Worm (Caenorhabditis elegans) whole organism, midembryonic: Measurements from ENCODE around the gene T24E12.10.

Source experiments
- T22C8.4 ChIP-seq: fragments of 200-800 bp; sonication (Bioruptor generic); IDR thresholded peaks from 2 replicates; pipeline ENCODE4 v1.3.6; 2022; ENCODE audit warnings: missing genetic modification characterization, missing compliant biosample characterization
- flt-1 ChIP-seq: fragments of 200-800 bp; sonication (Bioruptor generic); IDR thresholded peaks from 2 replicates; pipeline ENCODE4 v1.3.6; 2022; ENCODE audit warnings: missing genetic modification characterization, missing compliant biosample characterization
- med-1 ChIP-seq: sonication (generic microtip); optimal IDR thresholded peaks from 2 replicates; lab custom pipeline; 2017; ENCODE audit warnings: missing genetic modification characterization, mild to moderate bottlenecking, missing compliant biosample characterization, antibody characterized with exemption, missing genetic modification reagents; ENCODE audit not compliant: insufficient read depth
- ref-1 ChIP-seq: fragments of 200-800 bp; sonication (Bioruptor generic); conservative IDR thresholded peaks from 2 replicates; pipeline ENCODE4 v1.3.6; 2022; ENCODE audit warnings: missing genetic modification reagents, missing genetic modification characterization, missing compliant biosample characterization
- tab-1 ChIP-seq: fragments of 200-800 bp; sonication (Bioruptor generic); IDR thresholded peaks from 2 replicates; pipeline ENCODE4 v1.3.6; 2022; ENCODE audit warnings: missing genetic modification characterization, missing compliant biosample characterization
- ztf-23 ChIP-seq: fragments of 200-800 bp; sonication (Bioruptor generic); IDR thresholded peaks from 2 replicates; pipeline ENCODE4 v1.3.6; 2022; ENCODE audit warnings: missing genetic modification reagents, missing genetic modification characterization, missing compliant biosample characterization
- ztf-29 ChIP-seq: fragments of 200-800 bp; sonication (Bioruptor generic); IDR thresholded peaks from 2 replicates; pipeline ENCODE4 v1.3.6; 2022; ENCODE audit warnings: missing genetic modification reagents, missing genetic modification characterization, missing compliant biosample characterization

DNA sequence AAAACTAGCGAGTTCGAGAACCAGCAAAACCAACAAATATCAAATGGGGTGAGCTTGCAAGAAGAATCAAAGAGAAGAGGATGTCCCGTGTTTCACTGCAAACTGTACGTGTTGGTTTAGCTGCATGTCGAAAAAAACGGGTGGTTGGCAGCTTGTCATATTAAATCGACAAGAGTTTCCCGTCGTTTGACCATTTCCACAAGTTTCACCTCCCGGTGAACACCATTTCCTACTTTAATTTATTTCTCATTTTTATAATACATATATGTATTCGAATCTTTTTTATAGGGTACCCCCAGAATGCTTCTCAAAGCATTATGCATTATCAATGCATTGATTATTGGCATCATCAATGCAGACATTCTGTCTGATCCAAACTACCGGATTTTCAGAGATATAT is 22.3 kb upstream of the T24E12.10 start, which contains the start of gene Y8A9A.2:
- TF ChIP-seq flt-1 (no peak), T22C8.4 (GFP tag; lab: Robert Waterston, UW) (no peak), tab-1 (no peak), ztf-29 (GFP tag; lab: Robert Waterston, UW) (no peak), ztf-23 (GFP tag; lab: Robert Waterston, UW) (no peak), ref-1 (GFP tag; lab: Robert Waterston, UW) (no peak), med-1 (GFP tag; lab: Kevin White, UChicago) (no peak)
